Worm (Caenorhabditis elegans) whole organism, L4/young adult: ENCODE measurements around the gene emc-6.

Experiments
- W03F9.2 ChIP-seq: fragments of 150-350 bp; optimal IDR thresholded peaks from 2 replicates; lab custom pipeline; 2014; ENCODE audit warnings: missing biosample characterization, missing genetic modification characterization
- dao-5 ChIP-seq: sonication (generic microtip); optimal IDR thresholded peaks from 2 replicates; lab custom pipeline; 2016; ENCODE audit warnings: missing genotype, missing genetic modification characterization, moderate library complexity, missing compliant biosample characterization
- him-1 ChIP-seq: sonication (generic microtip); optimal IDR thresholded peaks from 2 replicates; lab custom pipeline; 2016; ENCODE audit warnings: missing genotype, missing genetic modification reagents, missing genetic modification characterization, missing compliant biosample characterization

- TF ChIP-seq him-1 (tag; lab: Kevin White, UChicago) (no peak), W03F9.2 (no peak), dao-5 (tag; lab: Kevin White, UChicago) (no peak)
Observed at ce11 chrIV:7736616-7737015, 27.1 kb upstream of the emc-6 start.
